Worm (Caenorhabditis elegans) whole organism, young adult: Measurements from ENCODE around the gene C16C4.17.

Experiments used
- B0035.1 ChIP-seq: sonication (generic microtip); optimal IDR thresholded peaks from 2 replicates; lab custom pipeline; 2016; ENCODE audit warnings: missing genetic modification characterization, mild to moderate bottlenecking, missing compliant biosample characterization, missing genotype, missing genetic modification reagents
- F33H1.4 ChIP-seq: fragments of 200-800 bp; sonication (Bioruptor generic); IDR thresholded peaks from 2 replicates; pipeline ENCODE4 v1.3.6; 2022; ENCODE audit warnings: missing genetic modification reagents, missing genetic modification characterization, missing compliant biosample characterization
- F49E8.2 ChIP-seq: sonication (generic microtip); optimal IDR thresholded peaks from 3 replicates; lab custom pipeline; 2017; ENCODE audit warnings: missing genetic modification characterization, mild to moderate bottlenecking, missing compliant biosample characterization, antibody characterized with exemption, moderate library complexity; ENCODE audit not compliant: insufficient read depth
- F55B11.4 ChIP-seq: sonication (generic microtip); optimal IDR thresholded peaks from 2 replicates; lab custom pipeline; 2016; ENCODE audit warnings: missing compliant biosample characterization, missing genetic modification characterization, borderline replicate concordance; ENCODE audit not compliant: insufficient read depth
- Y53G8AR.9 ChIP-seq: fragments of 200-800 bp; sonication (Bioruptor generic); conservative IDR thresholded peaks from 2 replicates; pipeline ENCODE4 v1.3.6; 2022; ENCODE audit warnings: missing genetic modification reagents, missing genetic modification characterization, missing compliant biosample characterization
- Y79H2A.3 ChIP-seq: fragments of 200-800 bp; sonication (Bioruptor generic); conservative IDR thresholded peaks from 2 replicates; pipeline ENCODE4 v1.3.6; 2022; ENCODE audit warnings: missing genetic modification reagents, missing genetic modification characterization, missing compliant biosample characterization
- Y95B8A.8 ChIP-seq: fragments of 200-800 bp; sonication (Bioruptor generic); IDR thresholded peaks from 2 replicates; pipeline ENCODE4 v1.3.6; 2022; ENCODE audit warnings: missing genetic modification reagents, missing genetic modification characterization, missing compliant biosample characterization
- athp-1 ChIP-seq: sonication (generic microtip); optimal IDR thresholded peaks from 2 replicates; lab custom pipeline; 2017; ENCODE audit warnings: mild to moderate bottlenecking, missing genetic modification characterization, missing compliant biosample characterization
- ccch-3 ChIP-seq: fragments of 200-800 bp; sonication (Bioruptor generic); optimal IDR thresholded peaks from 2 replicates; lab custom pipeline; 2018; ENCODE audit warnings: mild to moderate bottlenecking, missing genetic modification characterization, missing compliant biosample characterization
- cebp-1 ChIP-seq, 2 experiments: fragments of 200-800 bp in 1 of 2; sonication (Bioruptor generic) in 1 of 2; sonication (generic microtip) in 1 of 2; IDR thresholded peaks in 1 of 2; optimal IDR thresholded peaks in 1 of 2; 2 replicates each; pipeline versions ENCODE4 v1.3.6 to Lab custom; 2017 to 2022; ENCODE audit warnings: missing compliant biosample characterization in 2 of 2, missing genetic modification characterization in 2 of 2, mild to moderate bottlenecking in 1 of 2, missing genetic modification reagents in 1 of 2, moderate library complexity in 1 of 2
- ceh-79 ChIP-seq: sonication (generic microtip); optimal IDR thresholded peaks from 2 replicates; lab custom pipeline; 2017; ENCODE audit warnings: mild to moderate bottlenecking, missing genetic modification characterization, missing compliant biosample characterization
- dpff-1 ChIP-seq: sonication (generic microtip); optimal IDR thresholded peaks from 2 replicates; lab custom pipeline; 2017; ENCODE audit warnings: mild to moderate bottlenecking, missing genetic modification characterization, missing compliant biosample characterization
- egl-18 ChIP-seq: fragments of 200-800 bp; sonication (Bioruptor generic); IDR thresholded peaks from 2 replicates; pipeline ENCODE4 v1.3.6; 2022; ENCODE audit warnings: missing genetic modification reagents, missing genetic modification characterization, missing compliant biosample characterization
- egrh-3 ChIP-seq: fragments of 200-800 bp; sonication (Bioruptor generic); IDR thresholded peaks from 2 replicates; pipeline ENCODE4 v1.3.6; 2022; ENCODE audit warnings: missing genetic modification reagents, missing genetic modification characterization, missing compliant biosample characterization
- ekl-4 ChIP-seq: fragments of 200-800 bp; sonication (Bioruptor generic); IDR thresholded peaks from 2 replicates; pipeline ENCODE4 v1.3.6; 2022; ENCODE audit warnings: missing genetic modification reagents, missing genetic modification characterization, missing compliant biosample characterization
- him-1 ChIP-seq: sonication (generic microtip); optimal IDR thresholded peaks from 2 replicates; lab custom pipeline; 2016; ENCODE audit warnings: missing genotype, missing genetic modification reagents, missing genetic modification characterization, missing compliant biosample characterization
- lsl-1 ChIP-seq: fragments of 200-800 bp; sonication (Bioruptor generic); optimal IDR thresholded peaks from 2 replicates; lab custom pipeline; 2018; ENCODE audit warnings: mild to moderate bottlenecking, missing genetic modification characterization, moderate library complexity, missing compliant biosample characterization
- madf-6 ChIP-seq: fragments of 200-800 bp; sonication (Bioruptor generic); IDR thresholded peaks from 2 replicates; pipeline ENCODE4 v1.3.6; 2022; ENCODE audit warnings: missing genetic modification reagents, missing genetic modification characterization, missing compliant biosample characterization
- nfya-1 ChIP-seq: sonication (generic microtip); optimal IDR thresholded peaks from 2 replicates; lab custom pipeline; 2017; ENCODE audit warnings: antibody characterized with exemption, missing compliant biosample characterization, missing genetic modification characterization, borderline replicate concordance; ENCODE audit not compliant: insufficient read depth
- nhr-120 ChIP-seq: fragments of 200-800 bp; sonication (Bioruptor generic); IDR thresholded peaks from 2 replicates; pipeline ENCODE4 v1.3.6; 2022; ENCODE audit warnings: missing genetic modification characterization, missing compliant biosample characterization
- rcor-1 ChIP-seq: fragments of 200-800 bp; sonication (Bioruptor generic); IDR thresholded peaks from 2 replicates; pipeline ENCODE4 v1.3.6; 2022; ENCODE audit warnings: missing genetic modification reagents, missing genetic modification characterization, missing compliant biosample characterization
- rec-8 ChIP-seq, 2 experiments: sonication (generic microtip); optimal IDR thresholded peaks; 2 replicates each; lab custom pipeline; 2016; ENCODE audit warnings: mild to moderate bottlenecking in 2 of 2, missing genetic modification characterization in 2 of 2, missing genetic modification reagents in 2 of 2, missing genotype in 2 of 2, missing biosample characterization in 1 of 2, missing compliant biosample characterization in 1 of 2, moderate library complexity in 1 of 2
- snpc-1.1 ChIP-seq: sonication (generic microtip); optimal IDR thresholded peaks from 2 replicates; lab custom pipeline; 2017; ENCODE audit warnings: missing genetic modification characterization, mild to moderate bottlenecking, missing compliant biosample characterization, antibody characterized with exemption, moderate library complexity, missing genotype, missing genetic modification reagents; ENCODE audit not compliant: insufficient read depth
- tbx-9 ChIP-seq: sonication (generic microtip); optimal IDR thresholded peaks from 2 replicates; lab custom pipeline; 2016; ENCODE audit warnings: borderline replicate concordance, missing genetic modification characterization, inconsistent platforms, missing compliant biosample characterization
- tlf-1 ChIP-seq: fragments of 200-800 bp; sonication (Bioruptor generic); optimal IDR thresholded peaks from 2 replicates; lab custom pipeline; 2018; ENCODE audit warnings: mild to moderate bottlenecking, missing genetic modification characterization, missing compliant biosample characterization
- xnd-1 ChIP-seq: sonication (generic microtip); optimal IDR thresholded peaks from 2 replicates; lab custom pipeline; 2016; ENCODE audit warnings: missing genotype, missing genetic modification reagents, missing genetic modification characterization, missing compliant biosample characterization
- zim-3 ChIP-seq: sonication (generic microtip); optimal IDR thresholded peaks from 2 replicates; lab custom pipeline; 2017; ENCODE audit warnings: mild to moderate bottlenecking, missing genetic modification characterization, moderate library complexity, missing compliant biosample characterization

The C16C4.17 gene

DNA sequence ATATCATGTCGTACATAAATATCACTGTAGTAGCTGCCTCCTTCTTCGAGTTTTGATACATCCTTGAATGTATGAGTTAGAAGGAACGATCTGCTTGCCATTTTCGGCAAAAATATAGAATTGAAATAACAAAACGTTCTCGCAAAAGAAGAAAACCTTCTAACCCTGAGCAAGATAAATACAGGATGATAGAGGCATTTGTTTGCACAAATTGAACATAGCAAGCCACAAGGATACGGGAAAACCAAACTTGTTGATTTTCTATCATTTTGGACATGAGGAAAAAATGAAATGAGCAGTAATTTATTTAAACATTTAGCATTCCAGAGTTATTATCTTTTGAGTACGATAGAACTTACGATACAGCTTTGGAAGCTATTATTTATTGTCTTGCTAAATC, 24.7 kb downstream of the C16C4.17 start, which contains the start of gene math-8:
Gene math-8 (minus strand): TSS at position 101 of the 400 bp plus-strand sequence.
- TF ChIP-seq ekl-4 (no peak), dpff-1 (tag; lab: Kevin White, UChicago) (no peak), madf-6 (no peak), nfya-1 (tag; lab: Kevin White, UChicago) (no peak), egrh-3 (GFP tag; lab: Robert Waterston, UW) (no peak), xnd-1 (no peak), F33H1.4 (GFP tag; lab: Robert Waterston, UW) (no peak), athp-1 (no peak), nhr-120 (GFP tag; lab: Robert Waterston, UW) (no peak)

DNA sequence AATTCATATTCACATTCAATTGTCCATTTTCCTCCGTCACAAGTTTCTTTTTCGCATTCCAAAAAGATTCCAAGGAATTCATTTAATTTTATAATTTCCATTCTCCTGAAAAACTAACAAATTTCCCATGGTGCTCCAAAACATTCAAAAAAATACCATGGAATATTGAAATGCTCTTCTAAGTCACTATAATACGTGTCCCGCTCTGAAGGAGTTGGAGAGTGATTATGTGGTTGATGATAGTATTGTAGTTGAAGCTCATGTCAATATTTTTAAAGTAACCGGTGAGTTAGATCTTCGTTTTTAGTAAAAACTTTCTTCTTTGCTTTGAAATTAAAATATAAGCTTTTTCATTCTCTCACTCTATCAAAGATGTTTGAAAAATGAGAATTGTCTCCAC, 26.3 kb downstream of the C16C4.17 start, which contains the start of gene math-9:
Gene math-9 (minus strand): TSS at position 101 of the 400 bp plus-strand sequence.
- TF ChIP-seq B0035.1 (no peak), ccch-3 (GFP tag; lab: Kevin White, UChicago) (no peak), cebp-1 (GFP tag; IDR thresholded peaks at IDR 0.05; lab: Robert Waterston, UW) (no peak), cebp-1 (tag; optimal IDR thresholded peaks at IDR 0.05; lab: Kevin White, UChicago) (no peak), rec-8 (tag; optimal IDR thresholded peaks at IDR 0.05; lab: Kevin White, UChicago) (no peak), lsl-1 (GFP tag; lab: Kevin White, UChicago) (no peak)

DNA sequence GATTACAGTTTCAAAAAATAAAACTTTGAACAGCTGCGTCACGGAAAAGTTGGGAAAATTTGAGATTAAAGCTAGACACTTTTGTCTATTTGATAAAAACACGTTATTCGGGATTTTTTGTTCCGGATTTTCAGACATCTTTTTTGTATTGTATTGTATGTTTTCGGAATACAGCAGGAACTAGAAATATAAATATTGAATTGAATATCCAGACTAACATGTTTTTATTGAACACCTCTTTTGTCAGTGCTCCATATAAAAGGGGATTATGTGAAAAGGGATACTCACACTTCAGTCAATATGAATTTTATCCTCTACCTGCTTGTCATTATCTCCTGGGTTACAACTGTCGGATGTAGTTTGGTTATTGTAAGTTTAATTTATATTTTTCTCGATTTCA, 29.5 kb downstream of the C16C4.17 start, which contains the start of gene C16C4.1:
Gene C16C4.1 (plus strand): TSS at position 301 of the 400 bp plus-strand sequence.
- no peak for TF ChIP-seq zim-3 (tag; lab: Kevin White, UChicago)
- no peak for TF ChIP-seq tbx-9 (tag; lab: Kevin White, UChicago)
- TF ChIP-seq F55B11.4, result no peak
- TF ChIP-seq Y53G8AR.9, result no peak
- TF ChIP-seq Y95B8A.8 (GFP tag; lab: Robert Waterston, UW), result no peak

DNA sequence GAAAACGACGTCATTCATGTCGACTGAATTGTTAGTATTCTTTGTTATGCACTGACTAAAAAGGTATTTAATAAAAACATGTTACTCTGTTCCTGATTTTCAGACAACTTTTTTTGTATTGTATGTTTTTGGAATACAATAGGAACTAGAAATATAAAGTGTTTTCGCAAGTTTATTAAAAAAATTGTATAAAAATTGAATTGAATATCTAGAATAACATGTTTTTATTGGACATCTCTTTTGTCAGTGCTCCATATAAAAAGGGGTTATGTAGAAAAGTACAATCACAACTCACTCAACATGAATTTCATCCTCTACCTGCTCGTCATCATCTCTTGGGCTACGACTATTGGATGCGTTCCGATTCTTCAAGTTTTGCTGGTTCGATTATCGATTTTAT, 30.9 kb downstream of the C16C4.17 start, which contains the start of gene C46F9.5:
Gene C46F9.5 (plus strand): TSS at position 301 of the 400 bp plus-strand sequence.
- TF ChIP-seq rcor-1 (GFP tag; lab: Robert Waterston, UW) (no peak), Y95B8A.8 (GFP tag; lab: Robert Waterston, UW) (no peak), F49E8.2 (no peak), Y79H2A.3 (no peak)

DNA sequence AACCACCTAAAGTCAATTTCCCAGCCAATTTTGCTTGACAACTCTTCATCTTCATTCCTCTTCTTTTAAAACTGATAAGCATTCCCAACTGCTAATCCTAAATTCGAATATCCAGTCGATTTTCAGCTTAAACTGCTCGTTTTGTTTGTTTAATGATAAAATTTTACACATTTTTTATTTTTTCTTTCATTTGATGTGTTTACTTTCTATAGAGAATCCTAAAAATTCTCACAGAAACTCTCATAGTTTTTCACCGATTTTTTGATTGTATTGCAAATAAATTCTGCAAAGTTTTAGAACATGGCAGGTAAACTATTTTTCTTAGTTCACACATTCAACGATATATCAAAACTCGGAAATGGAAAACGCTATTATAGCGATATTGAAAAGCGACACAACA, 31.4 kb downstream of the C16C4.17 start, which contains the start of gene math-25:
Gene math-25 (plus strand): TSS at position 301 of the 400 bp plus-strand sequence.
- no peak for TF ChIP-seq ceh-79 (tag; lab: Kevin White, UChicago)
- no peak for TF ChIP-seq Y79H2A.3
- TF ChIP-seq egl-18, result no peak
- no peak for TF ChIP-seq him-1 (tag; lab: Kevin White, UChicago)
- TF ChIP-seq tlf-1 (GFP tag; lab: Kevin White, UChicago), result no peak
- TF ChIP-seq, all 124 proteins: peak for 0

DNA sequence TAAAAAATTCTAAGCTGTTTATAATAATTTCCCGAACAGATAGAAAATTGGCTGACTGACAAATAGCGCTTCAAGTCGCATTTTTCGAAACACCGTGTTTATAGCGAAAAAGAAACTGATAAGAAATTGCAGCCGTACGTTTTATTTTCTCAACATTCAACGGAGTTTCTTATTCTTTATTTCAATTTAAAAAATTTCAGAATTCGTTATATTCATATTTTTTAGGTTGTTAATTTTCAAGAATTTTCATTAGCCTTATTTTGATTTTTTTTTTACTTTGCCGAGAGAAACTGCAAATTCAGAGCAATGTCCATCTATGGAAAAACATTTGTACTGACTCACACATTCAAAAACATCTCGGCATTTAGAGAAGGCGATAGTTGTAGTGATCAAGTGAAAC, 33.6 kb downstream of the C16C4.17 start, which contains the start of gene C46F9.6:
Gene C46F9.6 (plus strand): TSS at position 301 of the 400 bp plus-strand sequence.
- TF ChIP-seq snpc-1.1 (tag; lab: Kevin White, UChicago), result no peak
